Fruit fly (Drosophila melanogaster) whole organism, embryonic: ENCODE measurements around the gene Sk1.

Experiments used
- Ada2b ChIP-seq: fragments of 200-800 bp; sonication (Bioruptor generic); IDR thresholded peaks from 2 replicates; pipeline ENCODE4 v1.3.6; 2022; ENCODE audit warnings: missing biosample characterization, missing genetic modification characterization
- Bgb ChIP-seq: fragments of 200-800 bp; sonication (Bioruptor generic); IDR thresholded peaks from 2 replicates; pipeline ENCODE4 v1.3.6; 2022; ENCODE audit warnings: missing biosample characterization, missing genetic modification characterization; ENCODE audit not compliant: partially characterized antibody
- CG11085 ChIP-seq: fragments of 200-800 bp; sonication (Bioruptor generic); IDR thresholded peaks from 2 replicates; pipeline ENCODE4 v1.3.6; 2022; ENCODE audit warnings: missing biosample characterization, missing genetic modification characterization
- CG11696 ChIP-seq: fragments of 200-800 bp; sonication (Bioruptor generic); IDR thresholded peaks from 2 replicates; pipeline ENCODE4 v1.3.6; 2022; ENCODE audit warnings: missing biosample characterization, missing genetic modification characterization
- CG12219 ChIP-seq: fragments of 200-800 bp; sonication (Bioruptor generic); optimal IDR thresholded peaks from 3 replicates; lab custom pipeline; 2018; ENCODE audit warnings: missing biosample characterization, mild to moderate bottlenecking, missing genetic modification characterization
- CG12391 ChIP-seq: fragments of 200-800 bp; sonication (Bioruptor generic); optimal IDR thresholded peaks from 3 replicates; lab custom pipeline; 2018; ENCODE audit warnings: missing biosample characterization, mild to moderate bottlenecking, missing genetic modification characterization, moderate library complexity
- CG12942 ChIP-seq: fragments of 200-800 bp; sonication (Bioruptor generic); optimal IDR thresholded peaks from 3 replicates; lab custom pipeline; 2016; ENCODE audit warnings: missing biosample characterization, missing genetic modification characterization
- CG13424 ChIP-seq: fragments of 200-800 bp; sonication (Bioruptor generic); optimal IDR thresholded peaks from 2 replicates; lab custom pipeline; 2019; ENCODE audit warnings: missing biosample characterization, mild to moderate bottlenecking, missing genetic modification characterization, moderate library complexity
- CG16813 ChIP-seq: fragments of 200-800 bp; sonication (Bioruptor generic); IDR thresholded peaks from 3 replicates; pipeline ENCODE4 v1.3.6; 2022; ENCODE audit warnings: missing biosample characterization, missing genetic modification characterization; ENCODE audit not compliant: partially characterized antibody
- CG16815 ChIP-seq: fragments of 200-800 bp; sonication (Bioruptor generic); optimal IDR thresholded peaks from 3 replicates; lab custom pipeline; 2017; ENCODE audit warnings: missing biosample characterization, mild to moderate bottlenecking, missing genetic modification characterization
- CG17186 ChIP-seq: fragments of 200-800 bp; sonication (Bioruptor generic); optimal IDR thresholded peaks from 3 replicates; lab custom pipeline; 2017; ENCODE audit warnings: missing biosample characterization, missing genetic modification reagents, missing genetic modification characterization
- CG17612 ChIP-seq: fragments of 200-800 bp; sonication (Bioruptor generic); IDR thresholded peaks from 2 replicates; pipeline ENCODE4 v1.3.6; 2022; ENCODE audit warnings: missing biosample characterization, missing genetic modification characterization
- CG2889 ChIP-seq: fragments of 200-800 bp; sonication (Bioruptor generic); IDR thresholded peaks from 3 replicates; pipeline ENCODE4 v1.3.6; 2022; ENCODE audit warnings: missing biosample characterization, missing genetic modification characterization
- CG30431 ChIP-seq: fragments of 200-800 bp; sonication (Bioruptor generic); optimal IDR thresholded peaks from 2 replicates; lab custom pipeline; 2017; ENCODE audit warnings: missing biosample characterization, missing genetic modification characterization
- CG32772 ChIP-seq: fragments of 200-800 bp; sonication (Bioruptor generic); IDR thresholded peaks from 2 replicates; pipeline ENCODE4 v1.3.6; 2022; ENCODE audit warnings: missing biosample characterization, missing genetic modification characterization
- CG34376 ChIP-seq: fragments of 200-800 bp; sonication (Bioruptor generic); optimal IDR thresholded peaks from 2 replicates; lab custom pipeline; 2018; ENCODE audit warnings: missing biosample characterization, mild to moderate bottlenecking, missing genetic modification characterization
- CG43689 ChIP-seq: fragments of 200-800 bp; sonication (Bioruptor generic); IDR thresholded peaks from 2 replicates; pipeline ENCODE4 v1.3.6; 2022; ENCODE audit warnings: missing biosample characterization, missing genetic modification characterization
- CG5245 ChIP-seq: fragments of 200-800 bp; sonication (Bioruptor generic); optimal IDR thresholded peaks from 3 replicates; lab custom pipeline; 2016; ENCODE audit warnings: missing biosample characterization, missing genetic modification characterization
- CG7786 ChIP-seq: fragments of 200-800 bp; sonication (Bioruptor generic); optimal IDR thresholded peaks from 2 replicates; lab custom pipeline; 2016; ENCODE audit warnings: missing biosample characterization, missing genetic modification characterization
- CG8281 ChIP-seq: fragments of 200-800 bp; sonication (Bioruptor generic); optimal IDR thresholded peaks from 2 replicates; lab custom pipeline; 2018; ENCODE audit warnings: missing biosample characterization, mild to moderate bottlenecking, missing genetic modification characterization, moderate library complexity
- CG8359 ChIP-seq: fragments of 200-800 bp; sonication (Bioruptor generic); optimal IDR thresholded peaks from 2 replicates; lab custom pipeline; 2017; ENCODE audit warnings: missing biosample characterization, mild to moderate bottlenecking, missing genetic modification characterization, borderline replicate concordance
- CG8924 ChIP-seq: fragments of 200-800 bp; optimal IDR thresholded peaks from 3 replicates; lab custom pipeline; 2019; ENCODE audit warnings: missing biosample characterization, mild to moderate bottlenecking, missing genetic modification characterization, moderate library complexity
- CG9215 ChIP-seq: fragments of 200-800 bp; sonication (Bioruptor generic); IDR thresholded peaks from 2 replicates; pipeline ENCODE4 v1.3.6; 2022; ENCODE audit warnings: missing biosample characterization, missing genetic modification characterization
- CoRest ChIP-seq: fragments of 200-800 bp; sonication (Bioruptor generic); optimal IDR thresholded peaks from 3 replicates; lab custom pipeline; 2018; ENCODE audit warnings: missing biosample characterization, mild to moderate bottlenecking, missing genetic modification characterization, moderate library complexity
- D19B ChIP-seq: fragments of 200-800 bp; sonication (Bioruptor generic); optimal IDR thresholded peaks from 2 replicates; lab custom pipeline; 2017; ENCODE audit warnings: missing biosample characterization, mild to moderate bottlenecking, missing genetic modification characterization
- Dip2 ChIP-seq: fragments of 200-800 bp; sonication (Bioruptor generic); IDR thresholded peaks from 2 replicates; pipeline ENCODE4 v1.3.6; 2022; ENCODE audit warnings: missing biosample characterization, missing genetic modification characterization
- H15 ChIP-seq: fragments of 200-800 bp; sonication (Bioruptor generic); IDR thresholded peaks from 3 replicates; pipeline ENCODE4 v1.3.6; 2022; ENCODE audit warnings: missing biosample characterization, missing genetic modification characterization
- HHEX ChIP-seq: fragments of 200-800 bp; sonication (Bioruptor generic); optimal IDR thresholded peaks from 3 replicates; lab custom pipeline; 2017; ENCODE audit warnings: missing biosample characterization, mild to moderate bottlenecking, missing genetic modification characterization, missing genetic modification reagents
- Hmx ChIP-seq: fragments of 200-800 bp; sonication (Bioruptor generic); optimal IDR thresholded peaks from 2 replicates; lab custom pipeline; 2016; ENCODE audit warnings: missing biosample characterization, missing genetic modification characterization
- Jarid2 ChIP-seq: fragments of 200-800 bp; sonication (Bioruptor generic); optimal IDR thresholded peaks from 3 replicates; lab custom pipeline; 2017; ENCODE audit warnings: mild to moderate bottlenecking, missing biosample characterization, missing genetic modification reagents, missing genetic modification characterization
- MTF-1 ChIP-seq: fragments of 200-800 bp; sonication (Bioruptor generic); optimal IDR thresholded peaks from 2 replicates; lab custom pipeline; 2018; ENCODE audit warnings: missing biosample characterization, mild to moderate bottlenecking, missing genetic modification characterization, borderline replicate concordance
- Nf-YC ChIP-seq: fragments of 200-800 bp; optimal IDR thresholded peaks from 3 replicates; lab custom pipeline; 2019; ENCODE audit warnings: missing biosample characterization, mild to moderate bottlenecking, missing genetic modification characterization, moderate library complexity
- Poxn ChIP-seq: fragments of 200-800 bp; sonication (Bioruptor generic); IDR thresholded peaks from 2 replicates; pipeline ENCODE4 v1.3.6; 2022; ENCODE audit warnings: missing biosample characterization, missing genetic modification characterization
- Rfx ChIP-seq: fragments of 200-800 bp; sonication (Bioruptor generic); IDR thresholded peaks from 2 replicates; pipeline ENCODE4 v1.3.6; 2022; ENCODE audit warnings: missing biosample characterization, missing genetic modification characterization
- Sin3A ChIP-seq: fragments of >200 bp; optimal IDR thresholded peaks from 2 replicates; lab custom pipeline; 2018
- Trl ChIP-seq, 3 experiments: fragments of >200 bp in 2 of 3; fragments of 200-800 bp in 1 of 3; sonication (Bioruptor generic) in 1 of 3; optimal IDR thresholded peaks; 2 replicates in 1 of 3; 3 replicates in 2 of 3; lab custom pipeline; 2016 to 2017; ENCODE audit warnings: missing biosample characterization in 1 of 3, missing genetic modification characterization in 1 of 3
- YL-1 ChIP-seq: fragments of 200-800 bp; sonication (Bioruptor generic); optimal IDR thresholded peaks from 3 replicates; lab custom pipeline; 2017; ENCODE audit warnings: missing biosample characterization, mild to moderate bottlenecking, missing genetic modification characterization
- btn ChIP-seq: fragments of 200-800 bp; sonication (Bioruptor generic); optimal IDR thresholded peaks from 2 replicates; lab custom pipeline; 2016; ENCODE audit warnings: missing biosample characterization, missing genetic modification characterization
- eyg ChIP-seq: fragments of 200-800 bp; sonication (Bioruptor generic); optimal IDR thresholded peaks from 3 replicates; lab custom pipeline; 2016; ENCODE audit warnings: missing biosample characterization, missing genetic modification characterization
- fd3F ChIP-seq: fragments of 200-800 bp; sonication (Bioruptor generic); optimal IDR thresholded peaks from 2 replicates; lab custom pipeline; 2018; ENCODE audit warnings: missing biosample characterization, mild to moderate bottlenecking, missing genetic modification characterization, moderate library complexity
- gro ChIP-seq: fragments of 200-800 bp; sonication (Bioruptor generic); optimal IDR thresholded peaks from 2 replicates; lab custom pipeline; 2016; ENCODE audit warnings: missing biosample characterization, missing genetic modification characterization
- ham ChIP-seq: fragments of 200-800 bp; sonication (Bioruptor generic); IDR thresholded peaks from 2 replicates; pipeline ENCODE4 v1.3.6; 2022; ENCODE audit warnings: missing biosample characterization, missing genetic modification characterization
- jumu ChIP-seq: fragments of 200-800 bp; sonication (Bioruptor generic); optimal IDR thresholded peaks from 3 replicates; lab custom pipeline; 2016; ENCODE audit warnings: missing biosample characterization, missing genetic modification characterization
- kah ChIP-seq: fragments of 200-800 bp; sonication (Bioruptor generic); optimal IDR thresholded peaks from 2 replicates; lab custom pipeline; 2018; ENCODE audit warnings: missing biosample characterization, mild to moderate bottlenecking, missing genetic modification characterization
- mld ChIP-seq: fragments of 200-800 bp; sonication (Bioruptor generic); IDR thresholded peaks from 3 replicates; pipeline ENCODE4 v1.3.6; 2022; ENCODE audit warnings: missing biosample characterization, missing genetic modification characterization; ENCODE audit not compliant: partially characterized antibody
- psq ChIP-seq: fragments of 200-800 bp; sonication (Bioruptor generic); optimal IDR thresholded peaks from 2 replicates; lab custom pipeline; 2017; ENCODE audit warnings: missing biosample characterization, missing genetic modification characterization
- run ChIP-seq: fragments of 200-800 bp; sonication (Bioruptor generic); optimal IDR thresholded peaks from 3 replicates; lab custom pipeline; 2018; ENCODE audit warnings: missing biosample characterization, mild to moderate bottlenecking, missing genetic modification characterization
- shn ChIP-seq: fragments of 200-800 bp; sonication (Bioruptor generic); optimal IDR thresholded peaks from 3 replicates; lab custom pipeline; 2016; ENCODE audit warnings: missing biosample characterization, missing genetic modification characterization
- sima ChIP-seq: fragments of 200-800 bp; sonication (Bioruptor generic); optimal IDR thresholded peaks from 2 replicates; lab custom pipeline; 2016; ENCODE audit warnings: missing biosample characterization, missing genetic modification characterization
- slp2 ChIP-seq: fragments of 200-800 bp; sonication (Bioruptor generic); optimal IDR thresholded peaks from 2 replicates; lab custom pipeline; 2016; ENCODE audit warnings: missing biosample characterization, missing genetic modification characterization
- zfh2 ChIP-seq: fragments of 200-800 bp; sonication (Bioruptor generic); optimal IDR thresholded peaks from 2 replicates; lab custom pipeline; 2016; ENCODE audit warnings: missing biosample characterization, missing genetic modification characterization

Gene Sk1

DNA sequence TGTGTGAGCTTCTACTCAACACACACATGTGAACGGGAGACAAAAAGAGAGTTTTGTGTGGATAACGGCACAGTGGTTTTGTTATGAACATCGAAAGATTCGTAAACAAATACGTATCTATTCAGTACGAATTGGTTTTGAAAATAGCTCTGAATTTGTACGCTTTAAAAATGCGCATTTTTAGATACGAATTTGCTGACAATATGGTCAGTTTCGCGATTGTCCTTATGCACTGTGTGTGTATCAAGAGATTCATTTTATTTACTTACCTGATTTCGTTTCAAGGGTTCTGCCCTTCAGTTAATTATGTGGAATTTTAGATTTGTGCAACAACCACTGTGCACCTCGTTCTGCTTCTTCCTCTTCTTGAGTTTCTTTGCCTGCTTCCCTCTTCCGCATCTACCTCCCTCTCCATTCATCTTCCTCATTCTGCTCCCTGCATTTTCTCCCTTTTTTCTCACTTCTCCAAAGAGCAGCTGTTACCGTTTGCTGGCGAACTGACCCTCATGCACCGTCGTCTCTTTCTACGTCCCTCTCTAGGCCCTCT is 52.5 kb downstream of the Sk1 start (continued):
- TF ChIP-seq Rfx (GFP tag; lab: Robert Waterston, UW) (peak; percentile 41), CG7786 (GFP tag; lab: Kevin White, UChicago) (peak; percentile 57), CG17186 (GFP tag; lab: Kevin White, UChicago) (peak; percentile 47), YL-1 (peak; percentile 20), CG16813 (GFP tag; lab: Robert Waterston, UW) (no peak), CG8924 (tag; lab: Kevin White, UChicago) (peak; percentile 83), Ada2b (GFP tag; lab: Robert Waterston, UW) (no peak), CG30431 (GFP tag; lab: Kevin White, UChicago) (peak; percentile 77), jumu (peak; percentile 69), CG12942 (GFP tag; lab: Kevin White, UChicago) (peak; percentile 61), CG34376 (no peak), slp2 (GFP tag; lab: Kevin White, UChicago) (peak; percentile 70), H15 (GFP tag; lab: Robert Waterston, UW) (no peak), Sin3A (lab: Kevin White, UChicago) (no peak), CG11085 (no peak), Hmx (GFP tag; lab: Kevin White, UChicago) (no peak), gro (no peak), eyg (GFP tag; lab: Kevin White, UChicago) (no peak), D19B (GFP tag; lab: Kevin White, UChicago) (no peak), CG16815 (peak; percentile 79), CG5245 (GFP tag; lab: Kevin White, UChicago) (peak; percentile 54), CG13424 (tag; lab: Kevin White, UChicago) (peak; percentile 77), CG32772 (GFP tag; lab: Robert Waterston, UW) (peak; percentile 72), CG2889 (GFP tag; lab: Robert Waterston, UW) (no peak), MTF-1 (GFP tag; lab: Kevin White, UChicago) (peak; percentile 54), CG11696 (no peak), zfh2 (GFP tag; lab: Kevin White, UChicago) (no peak), CG43689 (GFP tag; lab: Robert Waterston, UW) (no peak), ham (GFP tag; lab: Robert Waterston, UW) (no peak), CG8359 (GFP tag; lab: Kevin White, UChicago) (peak; percentile 61), Dip2 (GFP tag; lab: Robert Waterston, UW) (no peak), fd3F (GFP tag; lab: Kevin White, UChicago) (no peak), kah (peak; percentile 45), CG12391 (tag; lab: Kevin White, UChicago) (peak; percentile 80), Poxn (GFP tag; lab: Robert Waterston, UW) (no peak), CG9215 (GFP tag; lab: Robert Waterston, UW) (peak; percentile 24; the same call in 1 of the 2 replicates), shn (GFP tag; lab: Kevin White, UChicago) (peak; percentile 78), Bgb (GFP tag; lab: Robert Waterston, UW) (no peak), mld (GFP tag; lab: Robert Waterston, UW) (no peak), CG12219 (GFP tag; lab: Kevin White, UChicago) (peak; percentile 73), run (tag; lab: Kevin White, UChicago) (peak; percentile 37), CG8281 (tag; lab: Kevin White, UChicago) (peak; percentile 37), btn (GFP tag; lab: Kevin White, UChicago) (peak; percentile 53), Jarid2 (peak; percentile 27), CoRest (peak; percentile 82), Nf-YC (tag; lab: Kevin White, UChicago) (no peak), sima (GFP tag; lab: Kevin White, UChicago) (no peak), HHEX (peak; percentile 26), psq (GFP tag; lab: Kevin White, UChicago) (peak; percentile 40), CG17612 (GFP tag; lab: Robert Waterston, UW) (no peak), Trl (optimal IDR thresholded peaks at IDR 0.05; lab: Kevin White, UChicago) (peak; percentile 29 to 47), Trl (GFP tag; optimal IDR thresholded peaks at IDR 0.05; lab: Kevin White, UChicago) (peak; percentile 49)
